Worm (Caenorhabditis elegans): ENCODE measurements around the gene gtr-1.

Gene gtr-1

DNA sequence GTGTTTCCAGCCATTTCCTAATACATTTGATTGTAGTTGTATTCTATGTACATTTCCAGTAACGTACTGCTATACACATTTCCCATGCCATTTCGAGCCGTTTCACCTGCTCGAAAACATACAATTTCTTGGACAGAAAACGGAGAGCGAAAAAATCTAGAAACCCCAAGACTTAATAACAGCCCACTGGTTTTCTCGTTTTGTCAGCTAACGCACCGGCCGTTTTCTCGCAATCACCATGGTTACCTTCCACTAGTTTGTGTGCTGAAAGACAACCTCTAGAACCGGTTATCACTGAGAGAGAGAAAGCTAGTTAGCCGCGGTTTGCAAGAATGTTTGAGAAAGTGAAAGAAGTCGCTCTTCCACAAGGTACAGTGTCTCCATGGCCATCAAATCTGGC is 27.6 kb downstream of the gtr-1 start:
- TF ChIP-seq tbx-8 (GFP tag; optimal IDR thresholded peaks at IDR 0.05) (no peak), ceh-43 (GFP tag; optimal IDR thresholded peaks at IDR 0.05) (no peak), lin-13 (tag; optimal IDR thresholded peaks at IDR 0.05) (no peak), elt-3 (tag; optimal IDR thresholded peaks at IDR 0.05) (no peak), snpc-4 (tag; optimal IDR thresholded peaks at IDR 0.05) (no peak), mls-2 (tag; optimal IDR thresholded peaks at IDR 0.05) (no peak)

ce11 chrX:834478-834877 is 31.9 kb downstream of the gtr-1 start, which contains the start of gene F39H12.1:
Gene F39H12.1, plus strand, starts transcription at chrX:834778.
- TF ChIP-seq unc-120 (tag; optimal IDR thresholded peaks at IDR 0.05; ENCODE audit: poor library complexity, severe bottlenecking) (no peak), bed-3 (GFP tag; optimal IDR thresholded peaks at IDR 0.05) (no peak), ceh-83 (GFP tag; optimal IDR thresholded peaks at IDR 0.05) (no peak), lsy-2 (tag; optimal IDR thresholded peaks at IDR 0.05) (no peak)

DNA sequence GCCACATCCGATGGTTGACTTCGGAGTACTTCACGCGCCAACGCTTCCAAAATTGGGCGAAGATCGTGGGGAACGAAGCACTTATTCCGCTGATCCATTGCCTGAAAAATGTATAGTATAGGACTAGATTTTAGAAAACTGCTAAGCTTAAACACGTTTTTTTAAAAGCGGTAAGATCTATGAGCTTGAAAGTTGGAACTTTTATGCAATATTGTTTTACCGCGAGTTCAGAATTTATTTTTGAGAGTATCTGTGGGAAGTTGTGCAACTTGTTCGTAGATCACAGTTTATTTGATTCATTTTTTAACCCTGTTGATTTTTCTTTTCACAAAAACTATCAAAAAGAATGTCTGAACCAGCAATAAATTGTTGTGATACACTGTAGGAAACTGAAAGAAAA is 38.8 kb downstream of the gtr-1 start, which contains the start of gene F39H12.3:
Gene F39H12.3, minus strand, starts transcription at position 101 of the 400 bp plus-strand sequence.
- TF ChIP-seq nhr-76 (tag; optimal IDR thresholded peaks at IDR 0.05) (no peak), bed-3 (GFP tag; optimal IDR thresholded peaks at IDR 0.05) (no peak), flh-1 (GFP tag; optimal IDR thresholded peaks at IDR 0.05) (no peak), snpc-4 (tag; optimal IDR thresholded peaks at IDR 0.05) (no peak), ces-1 (GFP tag; optimal IDR thresholded peaks at IDR 0.05) (no peak), ztf-11 (tag; optimal IDR thresholded peaks at IDR 0.05) (no peak), nhr-28 (tag; optimal IDR thresholded peaks at IDR 0.05) (no peak), lin-32 (GFP tag; optimal IDR thresholded peaks at IDR 0.05) (no peak), mls-2 (tag; optimal IDR thresholded peaks at IDR 0.05) (no peak), sem-2 (GFP tag; optimal IDR thresholded peaks at IDR 0.05) (no peak), unc-39 (tag; optimal IDR thresholded peaks at IDR 0.05) (no peak), zip-8 (tag; optimal IDR thresholded peaks at IDR 0.05) (no peak), tbx-8 (GFP tag; optimal IDR thresholded peaks at IDR 0.05) (no peak), elt-1 (tag; optimal IDR thresholded peaks at IDR 0.05; ENCODE audit: borderline replicate concordance, insufficient read depth) (no peak), pha-4 (tag; optimal IDR thresholded peaks at IDR 0.05) (no peak), nhr-237 (tag; optimal IDR thresholded peaks at IDR 0.05) (no peak)

DNA sequence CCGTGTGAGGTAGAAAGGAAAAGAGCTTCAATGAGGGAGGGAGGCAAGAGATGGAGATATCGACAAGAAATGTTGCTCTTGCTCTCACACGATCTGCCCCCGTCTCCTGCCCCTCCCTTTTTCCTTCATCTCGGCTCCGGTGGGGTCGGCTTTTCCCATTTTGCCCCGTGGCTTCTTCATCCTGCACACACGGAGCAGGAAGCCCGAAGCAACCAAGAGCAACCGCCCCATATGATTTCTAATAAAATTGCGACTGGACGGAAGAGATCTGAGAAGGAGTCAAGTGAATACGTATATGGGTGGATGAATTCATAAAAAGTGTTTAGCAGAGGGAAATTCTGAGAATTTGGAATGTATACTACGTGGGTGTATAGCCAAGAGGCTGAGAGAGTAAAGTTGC is 42.1 kb downstream of the gtr-1 start:
- TF ChIP-seq unc-62 (GFP tag; optimal IDR thresholded peaks at IDR 0.05) (no peak), nhr-76 (tag; optimal IDR thresholded peaks at IDR 0.05) (no peak), ceh-83 (GFP tag; optimal IDR thresholded peaks at IDR 0.05) (no peak), nhr-237 (tag; optimal IDR thresholded peaks at IDR 0.05) (no peak), hlh-1 (tag; optimal IDR thresholded peaks at IDR 0.05) (no peak), unc-120 (tag; optimal IDR thresholded peaks at IDR 0.05; ENCODE audit: poor library complexity, severe bottlenecking) (peak; percentile 51), ces-1 (GFP tag; optimal IDR thresholded peaks at IDR 0.05) (peak; percentile 18), ham-2 (GFP tag; optimal IDR thresholded peaks at IDR 0.05) (no peak)

- TF ChIP-seq pha-4 (tag; optimal IDR thresholded peaks at IDR 0.05): no peak
- no peak for TF ChIP-seq tbx-8 (GFP tag; optimal IDR thresholded peaks at IDR 0.05)
- TF ChIP-seq cnd-1 (tag; optimal IDR thresholded peaks at IDR 0.05): no peak
- TF ChIP-seq flh-1 (GFP tag; optimal IDR thresholded peaks at IDR 0.05): no peak
- TF ChIP-seq elt-1 (tag; optimal IDR thresholded peaks at IDR 0.05; ENCODE audit: borderline replicate concordance, insufficient read depth): no peak
- TF ChIP-seq nhr-76 (tag; optimal IDR thresholded peaks at IDR 0.05): no peak
- no peak for TF ChIP-seq mls-2 (tag; optimal IDR thresholded peaks at IDR 0.05)
- TF ChIP-seq nhr-237 (tag; optimal IDR thresholded peaks at IDR 0.05): no peak
- no peak for TF ChIP-seq lin-13 (tag; optimal IDR thresholded peaks at IDR 0.05)
- TF ChIP-seq sptf-1 (tag; optimal IDR thresholded peaks at IDR 0.05): no peak
- TF ChIP-seq ceh-43 (GFP tag; optimal IDR thresholded peaks at IDR 0.05): no peak
- no peak for TF ChIP-seq mab-5 (tag; optimal IDR thresholded peaks at IDR 0.05)
- TF ChIP-seq zip-8 (tag; optimal IDR thresholded peaks at IDR 0.05): no peak
These were observed 42.9 kb downstream of the gtr-1 start for ce11 chrX:845443-845842.

- TF ChIP-seq lin-13 (tag; optimal IDR thresholded peaks at IDR 0.05): no peak
- no peak for TF ChIP-seq nhr-237 (tag; optimal IDR thresholded peaks at IDR 0.05)
- TF ChIP-seq mab-5 (tag; optimal IDR thresholded peaks at IDR 0.05): no peak
- TF ChIP-seq nhr-2 (tag; optimal IDR thresholded peaks at IDR 0.05): no peak
- no peak for TF ChIP-seq elt-1 (tag; optimal IDR thresholded peaks at IDR 0.05; ENCODE audit: borderline replicate concordance, insufficient read depth)
- TF ChIP-seq flh-1 (GFP tag; optimal IDR thresholded peaks at IDR 0.05): no peak
- TF ChIP-seq mep-1 (tag; optimal IDR thresholded peaks at IDR 0.05): no peak
- TF ChIP-seq sptf-1 (tag; optimal IDR thresholded peaks at IDR 0.05): no peak
- TF ChIP-seq lin-32 (GFP tag; optimal IDR thresholded peaks at IDR 0.05): no peak
- no peak for TF ChIP-seq unc-62 (GFP tag; optimal IDR thresholded peaks at IDR 0.05)
- no peak for TF ChIP-seq blmp-1 (tag; optimal IDR thresholded peaks at IDR 0.05)
- no peak for TF ChIP-seq ztf-11 (tag; optimal IDR thresholded peaks at IDR 0.05)
These were observed 48.8 kb downstream of the gtr-1 start, which contains the start of gene igcm-1 for ce11 chrX:851421-851820. Gene igcm-1, minus strand, starts transcription at chrX:851521.

Data from whole organism, mixed stage, embryonic.